Worm (Caenorhabditis elegans) whole organism, young adult: ENCODE data around the gene hum-10.

Experiments used
- B0261.1 ChIP-seq: sonication (generic microtip); optimal IDR thresholded peaks from 2 replicates; lab custom pipeline; 2016; ENCODE audit warnings: mild to moderate bottlenecking, missing genetic modification characterization, moderate library complexity, missing compliant biosample characterization
- B0336.3 ChIP-seq: fragments of 200-800 bp; sonication (Bioruptor generic); IDR thresholded peaks from 2 replicates; pipeline ENCODE4 v1.3.6; 2022; ENCODE audit warnings: missing genetic modification characterization, missing compliant biosample characterization
- C17E4.6 ChIP-seq: fragments of 200-800 bp; sonication (Bioruptor generic); IDR thresholded peaks from 2 replicates; pipeline ENCODE4 v1.3.6; 2022; ENCODE audit warnings: missing genetic modification reagents, missing genetic modification characterization, missing compliant biosample characterization
- F23B12.7 ChIP-seq: sonication (generic microtip); optimal IDR thresholded peaks from 2 replicates; lab custom pipeline; 2017; ENCODE audit warnings: missing genetic modification characterization, mild to moderate bottlenecking, missing compliant biosample characterization, antibody characterized with exemption, moderate library complexity; ENCODE audit not compliant: insufficient read depth
- F33H1.4 ChIP-seq: fragments of 200-800 bp; sonication (Bioruptor generic); IDR thresholded peaks from 2 replicates; pipeline ENCODE4 v1.3.6; 2022; ENCODE audit warnings: missing genetic modification reagents, missing genetic modification characterization, missing compliant biosample characterization
- F37B4.10 ChIP-seq: fragments of 200-800 bp; sonication (Bioruptor generic); IDR thresholded peaks from 2 replicates; pipeline ENCODE4 v1.3.6; 2022; ENCODE audit warnings: missing genetic modification characterization, missing compliant biosample characterization
- F39B2.1 ChIP-seq: fragments of 200-800 bp; sonication (Bioruptor generic); IDR thresholded peaks from 2 replicates; pipeline ENCODE4 v1.3.6; 2022; ENCODE audit warnings: missing genetic modification reagents, missing genetic modification characterization, missing compliant biosample characterization
- F49E8.2 ChIP-seq: sonication (generic microtip); optimal IDR thresholded peaks from 3 replicates; lab custom pipeline; 2017; ENCODE audit warnings: missing genetic modification characterization, mild to moderate bottlenecking, missing compliant biosample characterization, antibody characterized with exemption, moderate library complexity; ENCODE audit not compliant: insufficient read depth
- Y53G8AR.9 ChIP-seq: fragments of 200-800 bp; sonication (Bioruptor generic); conservative IDR thresholded peaks from 2 replicates; pipeline ENCODE4 v1.3.6; 2022; ENCODE audit warnings: missing genetic modification reagents, missing genetic modification characterization, missing compliant biosample characterization
- Y67H2A.10 ChIP-seq: fragments of 200-800 bp; sonication (Bioruptor generic); conservative IDR thresholded peaks from 2 replicates; pipeline ENCODE4 v1.3.6; 2022; ENCODE audit warnings: missing genetic modification reagents, missing genetic modification characterization, missing compliant biosample characterization
- ZK185.1 ChIP-seq: sonication (generic microtip); optimal IDR thresholded peaks from 2 replicates; lab custom pipeline; 2016; ENCODE audit warnings: mild to moderate bottlenecking, missing genetic modification characterization, missing compliant biosample characterization; ENCODE audit not compliant: poor library complexity, severe bottlenecking
- aptf-3 ChIP-seq: fragments of 200-800 bp; sonication (Bioruptor generic); IDR thresholded peaks from 2 replicates; pipeline ENCODE4 v1.3.6; 2022; ENCODE audit warnings: missing genetic modification characterization, missing compliant biosample characterization
- attf-6 ChIP-seq: fragments of 200-800 bp; sonication (Bioruptor generic); IDR thresholded peaks from 2 replicates; pipeline ENCODE4 v1.3.6; 2022; ENCODE audit warnings: missing genetic modification reagents, missing genetic modification characterization, missing compliant biosample characterization
- bed-2 ChIP-seq: fragments of 200-800 bp; sonication (Bioruptor generic); IDR thresholded peaks from 2 replicates; pipeline ENCODE4 v1.3.6; 2022; ENCODE audit warnings: missing genetic modification reagents, missing genetic modification characterization, missing compliant biosample characterization
- ccch-3 ChIP-seq: fragments of 200-800 bp; sonication (Bioruptor generic); optimal IDR thresholded peaks from 2 replicates; lab custom pipeline; 2018; ENCODE audit warnings: mild to moderate bottlenecking, missing genetic modification characterization, missing compliant biosample characterization
- ceh-100 ChIP-seq: fragments of 200-800 bp; sonication (Bioruptor generic); IDR thresholded peaks from 2 replicates; pipeline ENCODE4 v1.3.6; 2022; ENCODE audit warnings: missing genetic modification reagents, missing genetic modification characterization, missing compliant biosample characterization
- ceh-79 ChIP-seq: sonication (generic microtip); optimal IDR thresholded peaks from 2 replicates; lab custom pipeline; 2017; ENCODE audit warnings: mild to moderate bottlenecking, missing genetic modification characterization, missing compliant biosample characterization
- ceh-91 ChIP-seq: fragments of 200-800 bp; sonication (Bioruptor generic); IDR thresholded peaks from 2 replicates; pipeline ENCODE4 v1.3.6; 2022; ENCODE audit warnings: missing genetic modification reagents, missing genetic modification characterization, missing compliant biosample characterization
- chd-7 ChIP-seq: sonication (generic microtip); optimal IDR thresholded peaks from 2 replicates; lab custom pipeline; 2016; ENCODE audit warnings: mild to moderate bottlenecking, missing genetic modification characterization, moderate library complexity, missing compliant biosample characterization
- dpl-1 ChIP-seq: fragments of 150-350 bp; optimal IDR thresholded peaks from 2 replicates; lab custom pipeline; 2014; ENCODE audit warnings: missing biosample characterization, missing genetic modification reagents, missing genetic modification characterization
- egl-44 ChIP-seq: fragments of 200-800 bp; sonication (Bioruptor generic); IDR thresholded peaks from 2 replicates; pipeline ENCODE4 v1.3.6; 2022; ENCODE audit warnings: missing genetic modification reagents, missing genetic modification characterization, missing compliant biosample characterization
- fkh-3 ChIP-seq: sonication (generic microtip); optimal IDR thresholded peaks from 2 replicates; lab custom pipeline; 2016; ENCODE audit warnings: mild to moderate bottlenecking, missing genetic modification characterization, missing compliant biosample characterization
- him-1 ChIP-seq: sonication (generic microtip); optimal IDR thresholded peaks from 2 replicates; lab custom pipeline; 2016; ENCODE audit warnings: missing genotype, missing genetic modification reagents, missing genetic modification characterization, missing compliant biosample characterization
- hmg-20 ChIP-seq: fragments of 200-800 bp; sonication (Bioruptor generic); IDR thresholded peaks from 2 replicates; pipeline ENCODE4 v1.3.6; 2022; ENCODE audit warnings: missing genetic modification reagents, missing genetic modification characterization, missing compliant biosample characterization
- lag-1 ChIP-seq: fragments of 200-800 bp; sonication (Bioruptor generic); IDR thresholded peaks from 2 replicates; pipeline ENCODE4 v1.3.6; 2022; ENCODE audit warnings: missing genetic modification reagents, missing genetic modification characterization, missing compliant biosample characterization
- lin-26 ChIP-seq: fragments of 200-800 bp; sonication (Bioruptor generic); IDR thresholded peaks from 2 replicates; pipeline ENCODE4 v1.3.6; 2022; ENCODE audit warnings: missing genetic modification reagents, missing genetic modification characterization, missing compliant biosample characterization
- madf-10 ChIP-seq: sonication (generic microtip); optimal IDR thresholded peaks from 2 replicates; lab custom pipeline; 2016; ENCODE audit warnings: mild to moderate bottlenecking, missing genetic modification characterization, missing compliant biosample characterization
- madf-8 ChIP-seq: fragments of 200-800 bp; sonication (Bioruptor generic); conservative IDR thresholded peaks from 2 replicates; pipeline ENCODE4 v1.3.6; 2022; ENCODE audit warnings: missing genetic modification reagents, missing genetic modification characterization, missing compliant biosample characterization
- mxl-1 ChIP-seq: sonication (generic microtip); optimal IDR thresholded peaks from 2 replicates; lab custom pipeline; 2016; ENCODE audit warnings: missing genetic modification characterization, missing compliant biosample characterization
- nfya-2 ChIP-seq: fragments of 200-800 bp; sonication (Bioruptor generic); IDR thresholded peaks from 2 replicates; pipeline ENCODE4 v1.3.6; 2022; ENCODE audit warnings: missing genetic modification reagents, missing genetic modification characterization, missing compliant biosample characterization
- nfyb-1 ChIP-seq: fragments of 200-800 bp; sonication (Bioruptor generic); IDR thresholded peaks from 2 replicates; pipeline ENCODE4 v1.3.6; 2022; ENCODE audit warnings: missing genetic modification reagents, missing genetic modification characterization, missing compliant biosample characterization
- nhr-80 ChIP-seq: sonication (generic microtip); optimal IDR thresholded peaks from 2 replicates; lab custom pipeline; 2016; ENCODE audit warnings: missing genetic modification characterization, missing compliant biosample characterization
- pha-4 ChIP-seq: fragments of 150-350 bp; sonication (generic microtip); optimal IDR thresholded peaks from 2 replicates; lab custom pipeline; 2014; ENCODE audit warnings: missing biosample characterization, missing genetic modification reagents, missing genetic modification characterization
- rpc-1 ChIP-seq, 2 experiments: fragments of 150-350 bp in 1 of 2; sonication (generic microtip) in 1 of 2; optimal IDR thresholded peaks; 2 replicates each; lab custom pipeline; 2014 to 2018; ENCODE audit warnings: missing biosample characterization in 1 of 2, missing genetic modification characterization in 1 of 2, missing genetic modification reagents in 1 of 2, missing genotype in 1 of 2
- snpc-4 ChIP-seq, 5 experiments: fragments of 150-350 bp in 1 of 5; sonication (generic microtip) in 4 of 5; optimal IDR thresholded peaks; 2 replicates each; lab custom pipeline; 2014 to 2018; ENCODE audit warnings: missing genetic modification characterization in 5 of 5, missing biosample characterization in 3 of 5, antibody characterized with exemption in 2 of 5, mild to moderate bottlenecking in 2 of 5, missing compliant biosample characterization in 2 of 5, missing genotype in 2 of 5, moderate library complexity in 2 of 5, missing genetic modification reagents in 1 of 5
- tbx-9 ChIP-seq: sonication (generic microtip); optimal IDR thresholded peaks from 2 replicates; lab custom pipeline; 2016; ENCODE audit warnings: borderline replicate concordance, missing genetic modification characterization, inconsistent platforms, missing compliant biosample characterization
- unc-130 ChIP-seq: sonication (generic microtip); optimal IDR thresholded peaks from 2 replicates; lab custom pipeline; 2016; ENCODE audit warnings: missing genetic modification reagents, missing genetic modification characterization, missing compliant biosample characterization
- ztf-22 ChIP-seq: fragments of 200-800 bp; sonication (Bioruptor generic); optimal IDR thresholded peaks from 2 replicates; lab custom pipeline; 2018; ENCODE audit warnings: mild to moderate bottlenecking, missing genetic modification characterization, moderate library complexity, missing compliant biosample characterization
- ztf-25 ChIP-seq: fragments of 200-800 bp; sonication (Bioruptor generic); IDR thresholded peaks from 2 replicates; pipeline ENCODE4 v1.3.6; 2022; ENCODE audit warnings: missing genetic modification reagents, missing genetic modification characterization, missing compliant biosample characterization
- ztf-26 ChIP-seq: sonication (generic microtip); optimal IDR thresholded peaks from 2 replicates; lab custom pipeline; 2017; ENCODE audit warnings: missing genetic modification characterization, missing compliant biosample characterization

The hum-10 gene

ce11 chrX:4784776-4785175, 2.7 kb upstream of the hum-10 start (continued):
- TF ChIP-seq Y67H2A.10 (GFP tag; lab: Robert Waterston, UW) = no peak
- TF ChIP-seq, all 124 proteins: peak for 0

- no peak for TF ChIP-seq ceh-91 (GFP tag; lab: Robert Waterston, UW)
- TF ChIP-seq C17E4.6 (GFP tag; lab: Robert Waterston, UW) = no peak
- TF ChIP-seq bed-2 = no peak
- no peak for TF ChIP-seq F49E8.2 (tag; lab: Kevin White, UChicago)
- TF ChIP-seq B0336.3 (GFP tag; lab: Robert Waterston, UW) = no peak
- no peak for TF ChIP-seq ceh-100 (GFP tag; lab: Robert Waterston, UW)
- TF ChIP-seq ztf-26 (tag; lab: Kevin White, UChicago) = no peak
- TF ChIP-seq hmg-20 (GFP tag; lab: Robert Waterston, UW) = no peak
- TF ChIP-seq attf-6 (GFP tag; lab: Robert Waterston, UW) = no peak
- TF ChIP-seq B0261.1 = no peak
- no peak for TF ChIP-seq pha-4 (tag; lab: Kevin White, UChicago)
- no peak for TF ChIP-seq nfya-2 (GFP tag; lab: Robert Waterston, UW)
- no peak for TF ChIP-seq F39B2.1 (GFP tag; lab: Robert Waterston, UW)
- no peak for TF ChIP-seq ztf-22 (GFP tag; lab: Kevin White, UChicago)
- TF ChIP-seq ceh-79 (tag; lab: Kevin White, UChicago) = no peak
These were observed 1.1 kb upstream of the hum-10 start, which contains the start of gene F43C9.2 for ce11 chrX:4783117-4783775. Gene F43C9.2, plus strand, starts transcription at chrX:4783613.

DNA sequence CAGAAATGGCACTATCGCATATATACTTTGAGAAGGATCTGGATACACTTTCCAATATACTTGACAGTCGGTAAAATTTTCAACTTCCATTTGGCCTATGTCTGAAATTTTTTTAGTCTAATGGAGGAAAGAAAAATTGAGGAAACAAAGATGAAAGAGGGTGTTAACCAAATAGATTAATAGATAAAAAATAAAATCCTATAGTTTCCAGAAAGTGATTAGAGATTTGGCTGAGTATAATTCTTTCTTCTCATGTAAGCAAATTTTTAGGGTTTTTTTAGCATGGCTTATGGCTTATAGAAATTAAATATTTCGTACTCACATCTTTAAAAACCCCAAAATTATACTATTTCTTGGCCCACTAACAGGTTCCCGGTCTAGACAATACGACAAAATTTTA, 12.2 kb downstream of the hum-10 start, which contains the start of gene npr-1:
npr-1 (minus strand) TSS at position 101 of the 400 bp plus-strand sequence.
- TF ChIP-seq unc-130 (GFP tag; lab: Kevin White, UChicago) (no peak), ztf-25 (GFP tag; lab: Robert Waterston, UW) (no peak), tbx-9 (tag; lab: Kevin White, UChicago) (no peak), F39B2.1 (GFP tag; lab: Robert Waterston, UW) (no peak), snpc-4 (GFP tag; optimal IDR thresholded peaks at IDR 0.05; lab: Kevin White, UChicago) (no peak), snpc-4 (tag; optimal IDR thresholded peaks at IDR 0.05; lab: Kevin White, UChicago) (no peak), aptf-3 (GFP tag; lab: Robert Waterston, UW) (no peak), egl-44 (no peak), lin-26 (no peak), chd-7 (tag; lab: Kevin White, UChicago) (no peak), dpl-1 (GFP tag; lab: Kevin White, UChicago) (no peak), Y53G8AR.9 (GFP tag; lab: Robert Waterston, UW) (no peak), nfyb-1 (GFP tag; lab: Robert Waterston, UW) (no peak), F33H1.4 (GFP tag; lab: Robert Waterston, UW) (no peak), him-1 (no peak), madf-10 (tag; lab: Kevin White, UChicago) (no peak), ccch-3 (GFP tag; lab: Kevin White, UChicago) (no peak)

ce11 chrX:4761540-4761939, 20.6 kb downstream of the hum-10 start, which contains the start of gene mls-2:
Gene mls-2, minus strand, starts transcription at chrX:4761640.
- TF ChIP-seq ZK185.1 (tag; lab: Kevin White, UChicago) = no peak
- TF ChIP-seq F23B12.7 (tag; lab: Kevin White, UChicago) = no peak
- no peak for TF ChIP-seq F37B4.10
- no peak for TF ChIP-seq attf-6 (GFP tag; lab: Robert Waterston, UW)
- no peak for TF ChIP-seq fkh-3 (tag; lab: Kevin White, UChicago)
- no peak for TF ChIP-seq nhr-80 (tag; lab: Kevin White, UChicago)
- no peak for TF ChIP-seq mxl-1 (tag; lab: Kevin White, UChicago)
- no peak for TF ChIP-seq rpc-1 (optimal IDR thresholded peaks at IDR 0.05; lab: Kevin White, UChicago)
- TF ChIP-seq rpc-1 (tag; optimal IDR thresholded peaks at IDR 0.05; lab: Kevin White, UChicago) = no peak
- no peak for TF ChIP-seq lag-1 (GFP tag; lab: Robert Waterston, UW)
- TF ChIP-seq madf-8 (GFP tag; lab: Robert Waterston, UW) = no peak
